Worm (Caenorhabditis elegans) whole organism, L3 larva: Measurements from ENCODE around the gene Y43F8B.18.

Experiments used
- aly-2 ChIP-seq: fragments of 150-350 bp; optimal IDR thresholded peaks from 2 replicates; lab custom pipeline; 2014; ENCODE audit warnings: missing biosample characterization, missing genetic modification characterization
- ceh-16 ChIP-seq: sonication (generic microtip); optimal IDR thresholded peaks from 2 replicates; lab custom pipeline; 2017; ENCODE audit warnings: missing biosample characterization, missing genetic modification characterization
- ceh-82 ChIP-seq: fragments of 150-350 bp; optimal IDR thresholded peaks from 2 replicates; lab custom pipeline; 2014; ENCODE audit warnings: missing biosample characterization, missing genetic modification characterization
- egl-27 ChIP-seq: sonication (generic microtip); optimal IDR thresholded peaks from 4 replicates; lab custom pipeline; 2017; ENCODE audit warnings: missing biosample characterization, missing genetic modification reagents, missing genetic modification characterization
- elt-2 ChIP-seq: sonication (generic microtip); optimal IDR thresholded peaks from 2 replicates; lab custom pipeline; 2016; ENCODE audit warnings: missing genetic modification reagents, mild to moderate bottlenecking, missing genetic modification characterization, missing compliant biosample characterization
- elt-3 ChIP-seq, 3 experiments: fragments of 150-350 bp in 1 of 3; sonication (generic microtip) in 2 of 3; optimal IDR thresholded peaks; 2 replicates in 2 of 3; 4 replicates in 1 of 3; lab custom pipeline; 2014 to 2017; ENCODE audit warnings: missing biosample characterization in 3 of 3, missing genetic modification characterization in 3 of 3
- fos-1 ChIP-seq: fragments of 150-350 bp; optimal IDR thresholded peaks from 2 replicates; lab custom pipeline; 2014; ENCODE audit warnings: missing biosample characterization, missing genetic modification characterization
- nhr-11 ChIP-seq: fragments of 150-350 bp; optimal IDR thresholded peaks from 2 replicates; lab custom pipeline; 2014; ENCODE audit warnings: missing biosample characterization, missing genetic modification characterization
- nhr-237 ChIP-seq: fragments of 150-350 bp; optimal IDR thresholded peaks from 2 replicates; lab custom pipeline; 2014; ENCODE audit warnings: missing biosample characterization, missing genetic modification characterization
- pqm-1 ChIP-seq: fragments of 150-350 bp; optimal IDR thresholded peaks from 2 replicates; lab custom pipeline; 2017; ENCODE audit warnings: missing biosample characterization, missing genetic modification characterization, inconsistent platforms
- snpc-4 ChIP-seq: fragments of 150-350 bp; optimal IDR thresholded peaks from 2 replicates; lab custom pipeline; 2014; ENCODE audit warnings: missing biosample characterization, missing genetic modification characterization
- tbx-2 ChIP-seq: sonication (generic microtip); optimal IDR thresholded peaks from 2 replicates; lab custom pipeline; 2016; ENCODE audit warnings: mild to moderate bottlenecking, missing genetic modification characterization, missing compliant biosample characterization
- unc-62 ChIP-seq: fragments of 150-350 bp; sonication (generic microtip); optimal IDR thresholded peaks from 4 replicates; lab custom pipeline; 2014; ENCODE audit warnings: missing biosample characterization, missing genetic modification reagents, missing genetic modification characterization
- zag-1 ChIP-seq: fragments of 150-350 bp; optimal IDR thresholded peaks from 2 replicates; lab custom pipeline; 2014; ENCODE audit warnings: missing biosample characterization, missing genetic modification characterization

ce11 chrV:19526197-19526596 lies 40.4 kb downstream of the Y43F8B.18 start:
- TF ChIP-seq zag-1 (tag; lab: Kevin White, UChicago), result no peak
- TF ChIP-seq nhr-237 (tag; lab: Kevin White, UChicago), result no peak
- TF ChIP-seq nhr-11, result no peak
- no peak for TF ChIP-seq ceh-16 (tag; lab: Kevin White, UChicago)
- no peak for TF ChIP-seq ceh-82 (tag; lab: Kevin White, UChicago)
- TF ChIP-seq egl-27 (tag; lab: Kevin White, UChicago), result no peak
- TF ChIP-seq unc-62 (GFP tag; lab: Kevin White, UChicago), result no peak
- TF ChIP-seq pqm-1 (tag; lab: Kevin White, UChicago), result no peak
- TF ChIP-seq snpc-4 (tag; lab: Kevin White, UChicago), result no peak
- no peak for TF ChIP-seq aly-2 (tag; lab: Kevin White, UChicago)
- no peak for TF ChIP-seq elt-3 (tag; optimal IDR thresholded peaks at IDR 0.05; lab: Kevin White, UChicago)
- TF ChIP-seq elt-2 (tag; lab: Kevin White, UChicago), result peak; percentile 13
- TF ChIP-seq fos-1 (tag; lab: Kevin White, UChicago), result no peak
- no peak for TF ChIP-seq tbx-2 (tag; lab: Kevin White, UChicago)
